Fruit fly (Drosophila melanogaster): ENCODE measurements around the gene chico.
A peak's percentile ranks its signal among the peaks of the same experiment; 100 is the strongest.

Gene chico

dm6 chr2L:10230455-10230854 lies 16.4 kb downstream of the chico start:
- no peak for TF ChIP-seq CG8301 (tag; optimal IDR thresholded peaks at IDR 0.05)
- TF ChIP-seq CG12605 (GFP tag; IDR thresholded peaks at IDR 0.05), result no peak
- TF ChIP-seq EcR (GFP tag; optimal IDR thresholded peaks at IDR 0.05), result no peak
- TF ChIP-seq CG10348 (GFP tag; IDR thresholded peaks at IDR 0.05), result no peak
- TF ChIP-seq gl (tag; optimal IDR thresholded peaks at IDR 0.05), result no peak
- TF ChIP-seq D1 (tag; optimal IDR thresholded peaks at IDR 0.05), result no peak
- TF ChIP-seq CG13204 (GFP tag; optimal IDR thresholded peaks at IDR 0.05), result no peak
- TF ChIP-seq CG17806 (tag; optimal IDR thresholded peaks at IDR 0.05), result no peak
- TF ChIP-seq CG15710 (tag; optimal IDR thresholded peaks at IDR 0.05), result no peak
- TF ChIP-seq CG32121 (GFP tag; IDR thresholded peaks at IDR 0.05), result no peak
- no peak for TF ChIP-seq CG34367 (tag; optimal IDR thresholded peaks at IDR 0.05)
- no peak for TF ChIP-seq Ets98B (GFP tag; IDR thresholded peaks at IDR 0.05)
- no peak for TF ChIP-seq CG4496 (GFP tag; IDR thresholded peaks at IDR 0.05)
- no peak for TF ChIP-seq Pif1B (GFP tag; optimal IDR thresholded peaks at IDR 0.05)
- TF ChIP-seq CG9948 (tag; optimal IDR thresholded peaks at IDR 0.05), result no peak
- TF ChIP-seq CG14655 (GFP tag; optimal IDR thresholded peaks at IDR 0.05), result no peak
- no peak for TF ChIP-seq Pif1A (GFP tag; optimal IDR thresholded peaks at IDR 0.05)
- no peak for TF ChIP-seq CG8159 (tag; optimal IDR thresholded peaks at IDR 0.05)
- no peak for TF ChIP-seq Snoo (tag; optimal IDR thresholded peaks at IDR 0.05)

dm6 chr2L:10226724-10227407 lies 20.0 kb downstream of the chico start, which contains the start of gene CG5708:
Gene CG5708, minus strand, starts transcription at chr2L:10226808.
- TF ChIP-seq CG15710 (tag; optimal IDR thresholded peaks at IDR 0.05) (peak; percentile 11), CG13204 (GFP tag; optimal IDR thresholded peaks at IDR 0.05) (no peak)

dm6 chr2L:10226213-10226723 lies 20.6 kb downstream of the chico start:
- TF ChIP-seq CG13204 (GFP tag; optimal IDR thresholded peaks at IDR 0.05) (no peak), CG12605 (GFP tag; IDR thresholded peaks at IDR 0.05) (no peak), fd96Ca (GFP tag; IDR thresholded peaks at IDR 0.05) (no peak), CG8159 (tag; optimal IDR thresholded peaks at IDR 0.05) (no peak), CG17806 (tag; optimal IDR thresholded peaks at IDR 0.05) (no peak), gl (tag; optimal IDR thresholded peaks at IDR 0.05) (no peak), EcR (GFP tag; optimal IDR thresholded peaks at IDR 0.05) (no peak), Snoo (tag; optimal IDR thresholded peaks at IDR 0.05) (no peak), rn (GFP tag; IDR thresholded peaks at IDR 0.05) (no peak), D1 (tag; optimal IDR thresholded peaks at IDR 0.05) (no peak), CG8301 (tag; optimal IDR thresholded peaks at IDR 0.05) (no peak), CG14655 (GFP tag; optimal IDR thresholded peaks at IDR 0.05) (no peak), CG9948 (tag; optimal IDR thresholded peaks at IDR 0.05) (no peak), CG4496 (GFP tag; IDR thresholded peaks at IDR 0.05) (no peak), CG32121 (GFP tag; IDR thresholded peaks at IDR 0.05) (no peak), Pif1B (GFP tag; optimal IDR thresholded peaks at IDR 0.05) (no peak), Pif1A (GFP tag; optimal IDR thresholded peaks at IDR 0.05) (no peak), CG15710 (tag; optimal IDR thresholded peaks at IDR 0.05) (no peak), CG34367 (tag; optimal IDR thresholded peaks at IDR 0.05) (no peak)

- TF ChIP-seq D1 (tag; optimal IDR thresholded peaks at IDR 0.05) (peak; percentile 25), CG15710 (tag; optimal IDR thresholded peaks at IDR 0.05) (no peak)
Measured at dm6 chr2L:10222550-10223231, 24.2 kb downstream of the chico start, which contains the start of gene Bcs1. Gene Bcs1, plus strand, starts transcription at chr2L:10222657.

- TF ChIP-seq CG15710 (tag; optimal IDR thresholded peaks at IDR 0.05), result no peak
- TF ChIP-seq CG8301 (tag; optimal IDR thresholded peaks at IDR 0.05), result no peak
- TF ChIP-seq CG13204 (GFP tag; optimal IDR thresholded peaks at IDR 0.05), result no peak
Measured at dm6 chr2L:10221387-10221705, 25.5 kb downstream of the chico start.

dm6 chr2L:10220501-10221386 lies 26.1 kb downstream of the chico start, which contains the start of the genes Npc1a and Prosalpha6:
Gene Npc1a, minus strand, starts transcription at chr2L:10221216.
Gene Prosalpha6, plus strand, starts transcription at chr2L:10221351.
- TF ChIP-seq CG8301 (tag; optimal IDR thresholded peaks at IDR 0.05) (no peak), CG15710 (tag; optimal IDR thresholded peaks at IDR 0.05) (peak; percentile 31)

Measured in whole organism, pupa.